Fruit fly (Drosophila melanogaster) S2 (cell line): ENCODE measurements around the gene CG15865.

Experiments
- CG8478 ChIP-seq: fragments of >200 bp; optimal IDR thresholded peaks from 2 replicates; lab custom pipeline; 2018
- CTCF ChIP-seq, 2 experiments: fragments of >200 bp; optimal IDR thresholded peaks; 2 replicates each; lab custom pipeline; 2018

- TF ChIP-seq CTCF (optimal IDR thresholded peaks at IDR 0.05; lab: Kevin White, UChicago), result peak in 1 of 2 experiments; percentile 1
- TF ChIP-seq CG8478 (lab: Kevin White, UChicago), result no peak
These were observed 9.3 kb downstream of the CG15865 start, which contains the start of the genes Nemp and r for dm6 chrX:16654931-16655409.
